Worm (Caenorhabditis elegans): ENCODE measurements around the gene T25F10.4.

The T25F10.4 gene

ce11 chrV:6783044-6783625, 20.9 kb upstream of the T25F10.4 start (continued):
- TF ChIP-seq repo-1 (tag; optimal IDR thresholded peaks at IDR 0.05) (peak; percentile 25), hrde-1 (tag; optimal IDR thresholded peaks at IDR 0.05; ENCODE audit: borderline replicate concordance) (peak; percentile 32), F57C9.4 (tag; optimal IDR thresholded peaks at IDR 0.05) (no peak), T26A5.8 (tag; optimal IDR thresholded peaks at IDR 0.05) (no peak), aptf-2 (GFP tag; conservative IDR thresholded peaks at IDR 0.05) (no peak), xnd-1 (tag; optimal IDR thresholded peaks at IDR 0.05) (peak; percentile 50), cebp-2 (GFP tag; IDR thresholded peaks at IDR 0.05) (no peak), F37B4.10 (GFP tag; IDR thresholded peaks at IDR 0.05) (no peak), lsl-1 (GFP tag; optimal IDR thresholded peaks at IDR 0.05) (peak; percentile 57), rcor-1 (GFP tag; IDR thresholded peaks at IDR 0.05) (peak; percentile 45; the same call in 1 of the 2 replicates), dox-1 (GFP tag; IDR thresholded peaks at IDR 0.05) (peak; percentile 58), hmg-20 (GFP tag; IDR thresholded peaks at IDR 0.05) (no peak), lir-1 (GFP tag; conservative IDR thresholded peaks at IDR 0.05) (no peak), aptf-3 (GFP tag; IDR thresholded peaks at IDR 0.05) (0 out of 2 replicates have a peak, but pooled peaks have one; percentile 49), hsf-1 (GFP tag; IDR thresholded peaks at IDR 0.05) (peak; percentile 58; the same call in 1 of the 2 replicates), die-1 (tag; optimal IDR thresholded peaks at IDR 0.05) (peak; percentile 34), F33H1.4 (GFP tag; IDR thresholded peaks at IDR 0.05) (peak; percentile 21; the same call in 1 of the 2 replicates), dpff-1 (tag; optimal IDR thresholded peaks at IDR 0.05) (no peak), chd-7 (tag; optimal IDR thresholded peaks at IDR 0.05) (no peak), nhr-90 (tag; optimal IDR thresholded peaks at IDR 0.05) (no peak), unc-130 (GFP tag; optimal IDR thresholded peaks at IDR 0.05) (no peak), madf-8 (GFP tag; conservative IDR thresholded peaks at IDR 0.05) (peak; percentile 3), ceh-91 (GFP tag; IDR thresholded peaks at IDR 0.05) (no peak), bed-2 (GFP tag; IDR thresholded peaks at IDR 0.05) (no peak), pha-4 (tag; optimal IDR thresholded peaks at IDR 0.05) (no peak), madf-6 (GFP tag; IDR thresholded peaks at IDR 0.05) (peak; percentile 79), hlh-12 (tag; optimal IDR thresholded peaks at IDR 0.05) (no peak), B0019.2 (GFP tag; conservative IDR thresholded peaks at IDR 0.05) (no peak), ceh-27 (GFP tag; optimal IDR thresholded peaks at IDR 0.05) (no peak), ztf-22 (GFP tag; optimal IDR thresholded peaks at IDR 0.05) (no peak), fkh-3 (tag; optimal IDR thresholded peaks at IDR 0.05) (no peak), hlh-26 (GFP tag; conservative IDR thresholded peaks at IDR 0.05) (no peak), sdz-38 (tag; optimal IDR thresholded peaks at IDR 0.05) (no peak), pbrm-1 (GFP tag; IDR thresholded peaks at IDR 0.05) (0 out of 2 replicates have a peak, but pooled peaks have one; percentile 8), Y95B8A.8 (GFP tag; IDR thresholded peaks at IDR 0.05) (no peak), lin-35 (GFP tag; optimal IDR thresholded peaks at IDR 0.05) (no peak), dpl-1 (GFP tag; optimal IDR thresholded peaks at IDR 0.05) (no peak), ama-1 (optimal IDR thresholded peaks at IDR 0.05) (no peak), ama-1 (GFP tag; optimal IDR thresholded peaks at IDR 0.05) (peak in 1 of 2 experiments; percentile 69), mes-4 (tag; optimal IDR thresholded peaks at IDR 0.05) (no peak), atf-7 (tag; optimal IDR thresholded peaks at IDR 0.05) (peak; percentile 27), madf-10 (tag; optimal IDR thresholded peaks at IDR 0.05) (no peak), gei-17 (GFP tag; optimal IDR thresholded peaks at IDR 0.05) (no peak), snpc-3.4 (tag; optimal IDR thresholded peaks at IDR 0.05) (no peak), egrh-3 (GFP tag; IDR thresholded peaks at IDR 0.05) (no peak), C06A6.2 (GFP tag; conservative IDR thresholded peaks at IDR 0.05) (no peak), athp-1 (tag; optimal IDR thresholded peaks at IDR 0.05) (peak; percentile 67), lin-54 (GFP tag; optimal IDR thresholded peaks at IDR 0.05) (peak; percentile 46), ekl-4 (GFP tag; IDR thresholded peaks at IDR 0.05) (peak; percentile 65), madf-3 (GFP tag; IDR thresholded peaks at IDR 0.05) (peak; percentile 70; the same call in 1 of the 2 replicates)
